Worm (Caenorhabditis elegans): Measurements from ENCODE around the gene dmsr-11.

The dmsr-11 gene

ce11 chrV:6796264-6796663, 7.6 kb downstream of the dmsr-11 start (continued):
- TF ChIP-seq madf-8 (GFP tag; conservative IDR thresholded peaks at IDR 0.05), result no peak
- TF ChIP-seq F22D6.2 (tag; optimal IDR thresholded peaks at IDR 0.05), result no peak

DNA sequence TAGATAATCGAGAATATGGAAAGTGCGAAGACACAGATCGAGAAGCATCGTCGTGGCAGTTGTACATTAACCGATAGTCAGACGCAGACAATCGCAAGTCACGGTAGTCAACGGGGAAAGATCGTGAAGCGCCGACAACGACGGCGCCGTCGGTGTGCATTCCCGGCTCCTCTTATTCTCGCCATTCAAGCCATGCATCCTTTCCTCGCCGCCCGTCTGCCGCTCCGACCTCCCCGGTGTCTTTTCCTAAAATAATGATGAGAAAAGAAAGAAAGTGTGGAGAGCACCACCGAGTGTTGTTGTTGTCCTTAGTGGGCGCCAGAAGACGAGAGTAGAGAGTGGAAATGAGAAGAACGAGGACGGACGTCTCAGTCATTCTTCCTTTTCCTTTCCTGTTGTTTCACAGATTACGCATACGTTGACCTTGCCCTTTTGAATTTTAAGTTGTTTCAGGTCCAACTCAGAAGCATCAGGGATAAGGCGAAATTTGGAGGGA, 10.1 kb downstream of the dmsr-11 start, which contains the start of gene ZC404.1:
TSS of gene ZC404.1 (plus strand) at position 446 of the 496 bp plus-strand sequence.
- TF ChIP-seq Y56A3A.18 (GFP tag; IDR thresholded peaks at IDR 0.05) (no peak), nhr-179 (tag; optimal IDR thresholded peaks at IDR 0.05) (no peak), dox-1 (GFP tag; IDR thresholded peaks at IDR 0.05) (0 out of 2 replicates have a peak, but pooled peaks have one; percentile 10), T26A5.8 (tag; optimal IDR thresholded peaks at IDR 0.05) (no peak), pbrm-1 (GFP tag; IDR thresholded peaks at IDR 0.05) (no peak), zfh-2 (GFP tag; conservative IDR thresholded peaks at IDR 0.05) (peak; percentile 92), B0035.1 (tag; optimal IDR thresholded peaks at IDR 0.05) (no peak), rcor-1 (GFP tag; IDR thresholded peaks at IDR 0.05) (no peak)

ce11 chrV:6792973-6793372, 10.9 kb downstream of the dmsr-11 start:
- TF ChIP-seq lin-54 (GFP tag; optimal IDR thresholded peaks at IDR 0.05) (peak; percentile 74), lin-40 (tag; optimal IDR thresholded peaks at IDR 0.05) (no peak), hsf-1 (GFP tag; IDR thresholded peaks at IDR 0.05) (no peak), madf-6 (GFP tag; IDR thresholded peaks at IDR 0.05) (peak; percentile 53; the same call in 1 of the 2 replicates), ztf-28 (GFP tag; IDR thresholded peaks at IDR 0.05) (no peak), nfya-1 (tag; optimal IDR thresholded peaks at IDR 0.05; ENCODE audit: borderline replicate concordance, insufficient read depth) (no peak), K12H6.12 (tag; optimal IDR thresholded peaks at IDR 0.05) (no peak), somi-1 (GFP tag; optimal IDR thresholded peaks at IDR 0.05) (no peak), dpl-1 (GFP tag; optimal IDR thresholded peaks at IDR 0.05) (peak; percentile 29), lsl-1 (GFP tag; optimal IDR thresholded peaks at IDR 0.05) (peak; percentile 45), efl-1 (GFP tag; optimal IDR thresholded peaks at IDR 0.05) (peak; percentile 80), xnd-1 (tag; optimal IDR thresholded peaks at IDR 0.05) (no peak)

- TF ChIP-seq ama-1 (optimal IDR thresholded peaks at IDR 0.05), result no peak
- TF ChIP-seq ama-1 (GFP tag; optimal IDR thresholded peaks at IDR 0.05), result no peak
- TF ChIP-seq cebp-2 (GFP tag; IDR thresholded peaks at IDR 0.05), result no peak
- TF ChIP-seq attf-3 (GFP tag; conservative IDR thresholded peaks at IDR 0.05), result no peak
- no peak for TF ChIP-seq F57C9.4 (tag; optimal IDR thresholded peaks at IDR 0.05)
- TF ChIP-seq nhr-80 (tag; optimal IDR thresholded peaks at IDR 0.05), result no peak
- TF ChIP-seq hsf-1 (GFP tag; IDR thresholded peaks at IDR 0.05), result no peak
- TF ChIP-seq rec-8 (tag; optimal IDR thresholded peaks at IDR 0.05), result no peak
- TF ChIP-seq Y53G8AR.9 (GFP tag; conservative IDR thresholded peaks at IDR 0.05), result no peak
- no peak for TF ChIP-seq snpc-4 (GFP tag; optimal IDR thresholded peaks at IDR 0.05)
- TF ChIP-seq snpc-4 (tag; optimal IDR thresholded peaks at IDR 0.05), result no peak
- no peak for TF ChIP-seq D2030.7 (GFP tag; IDR thresholded peaks at IDR 0.05)
- no peak for TF ChIP-seq mcd-1 (GFP tag; IDR thresholded peaks at IDR 0.05)
- no peak for TF ChIP-seq madf-8 (GFP tag; conservative IDR thresholded peaks at IDR 0.05)
- no peak for TF ChIP-seq lsl-1 (GFP tag; optimal IDR thresholded peaks at IDR 0.05)
- no peak for TF ChIP-seq pbrm-1 (GFP tag; IDR thresholded peaks at IDR 0.05)
- TF ChIP-seq F22D6.2 (tag; optimal IDR thresholded peaks at IDR 0.05), result no peak
- TF ChIP-seq madf-3 (GFP tag; IDR thresholded peaks at IDR 0.05), result no peak
- no peak for TF ChIP-seq C06A6.2 (GFP tag; conservative IDR thresholded peaks at IDR 0.05)
- TF ChIP-seq gei-17 (GFP tag; optimal IDR thresholded peaks at IDR 0.05), result no peak
- TF ChIP-seq mel-28 (tag; optimal IDR thresholded peaks at IDR 0.05; ENCODE audit: borderline replicate concordance), result no peak
- no peak for TF ChIP-seq lag-1 (GFP tag; IDR thresholded peaks at IDR 0.05)
Observed at ce11 chrV:6792565-6792964, 11.3 kb downstream of the dmsr-11 start, which contains the start of gene gck-2. Gene gck-2, minus strand, starts transcription at chrV:6792665.

All from whole organism, young adult.